Worm (Caenorhabditis elegans): Measurements from ENCODE around the gene C54C6.7.

ce11 chrIII:3553349-3553748 is 7.1 kb upstream of the C54C6.7 start, which contains the start of gene C54C6.4:
- TF ChIP-seq ama-1 (optimal IDR thresholded peaks at IDR 0.05): no peak
- TF ChIP-seq tra-4 (tag; optimal IDR thresholded peaks at IDR 0.05): no peak
- TF ChIP-seq pes-1 (GFP tag; IDR thresholded peaks at IDR 0.05): no peak
- no peak for TF ChIP-seq aly-1 (tag; optimal IDR thresholded peaks at IDR 0.05)
- no peak for TF ChIP-seq ceh-13 (GFP tag; optimal IDR thresholded peaks at IDR 0.05)
- TF ChIP-seq ceh-36 (tag; optimal IDR thresholded peaks at IDR 0.05): no peak
- TF ChIP-seq hmbx-1 (tag; optimal IDR thresholded peaks at IDR 0.05): no peak
- no peak for TF ChIP-seq hmg-4 (GFP tag; optimal IDR thresholded peaks at IDR 0.05)
- no peak for TF ChIP-seq sea-1 (GFP tag; conservative IDR thresholded peaks at IDR 0.05)
- no peak for TF ChIP-seq B0310.2 (tag; optimal IDR thresholded peaks at IDR 0.05)
- no peak for TF ChIP-seq hnd-1 (tag; optimal IDR thresholded peaks at IDR 0.05)
- no peak for TF ChIP-seq scrt-1 (GFP tag; IDR thresholded peaks at IDR 0.05)

All from whole organism, early embryonic.